Fruit fly (Drosophila melanogaster) whole organism, embryonic: ENCODE measurements around the gene CG17032.

Experiments
- CG11560 ChIP-seq: fragments of 200-800 bp; sonication (Bioruptor generic); IDR thresholded peaks from 3 replicates; pipeline ENCODE4 v1.3.6; 2022; ENCODE audit warnings: missing biosample characterization, missing genetic modification characterization
- CG12391 ChIP-seq: fragments of 200-800 bp; sonication (Bioruptor generic); optimal IDR thresholded peaks from 3 replicates; lab custom pipeline; 2018; ENCODE audit warnings: missing biosample characterization, mild to moderate bottlenecking, missing genetic modification characterization, moderate library complexity
- CG17612 ChIP-seq: fragments of 200-800 bp; sonication (Bioruptor generic); IDR thresholded peaks from 2 replicates; pipeline ENCODE4 v1.3.6; 2022; ENCODE audit warnings: missing biosample characterization, missing genetic modification characterization
- CG18619 ChIP-seq: fragments of 200-800 bp; sonication (Bioruptor generic); optimal IDR thresholded peaks from 3 replicates; lab custom pipeline; 2017; ENCODE audit warnings: missing biosample characterization, mild to moderate bottlenecking, missing genetic modification characterization
- CG2678 ChIP-seq: fragments of 200-800 bp; sonication (Bioruptor generic); optimal IDR thresholded peaks from 3 replicates; lab custom pipeline; 2019; ENCODE audit warnings: missing biosample characterization, mild to moderate bottlenecking, missing genetic modification characterization, moderate library complexity
- CG2712 ChIP-seq: fragments of 200-800 bp; optimal IDR thresholded peaks from 3 replicates; lab custom pipeline; 2019; ENCODE audit warnings: missing biosample characterization, mild to moderate bottlenecking, missing genetic modification characterization, moderate library complexity
- CG2889 ChIP-seq: fragments of 200-800 bp; sonication (Bioruptor generic); IDR thresholded peaks from 3 replicates; pipeline ENCODE4 v1.3.6; 2022; ENCODE audit warnings: missing biosample characterization, missing genetic modification characterization
- CG34224 ChIP-seq: fragments of 200-800 bp; sonication (Bioruptor generic); IDR thresholded peaks from 3 replicates; pipeline ENCODE4 v1.3.6; 2022; ENCODE audit warnings: missing biosample characterization, missing genetic modification characterization; ENCODE audit not compliant: partially characterized antibody
- CG43689 ChIP-seq: fragments of 200-800 bp; sonication (Bioruptor generic); IDR thresholded peaks from 2 replicates; pipeline ENCODE4 v1.3.6; 2022; ENCODE audit warnings: missing biosample characterization, missing genetic modification characterization
- CG4730 ChIP-seq: fragments of 200-800 bp; sonication (Bioruptor generic); IDR thresholded peaks from 2 replicates; pipeline ENCODE4 v1.3.6; 2022; ENCODE audit warnings: missing biosample characterization, missing genetic modification characterization
- CG4854 ChIP-seq: fragments of 200-800 bp; sonication (Bioruptor generic); optimal IDR thresholded peaks from 2 replicates; lab custom pipeline; 2016; ENCODE audit warnings: missing biosample characterization, missing genetic modification characterization, inconsistent platforms
- CG8290 ChIP-seq, 3 experiments: fragments of 200-800 bp; sonication (Bioruptor generic); optimal IDR thresholded peaks; 2 replicates each; lab custom pipeline; 2016 to 2019; ENCODE audit warnings: missing biosample characterization in 3 of 3, missing genetic modification characterization in 3 of 3, mild to moderate bottlenecking in 2 of 3, moderate library complexity in 1 of 3
- CG8388 ChIP-seq: fragments of 200-800 bp; sonication (Bioruptor generic); optimal IDR thresholded peaks from 2 replicates; lab custom pipeline; 2019; ENCODE audit warnings: missing biosample characterization, mild to moderate bottlenecking, missing genetic modification characterization, moderate library complexity
- CTCF ChIP-seq: fragments of 200-800 bp; sonication (Bioruptor generic); optimal IDR thresholded peaks from 2 replicates; lab custom pipeline; 2017; ENCODE audit warnings: missing biosample characterization, mild to moderate bottlenecking, missing genetic modification characterization, moderate library complexity
- CoRest ChIP-seq: fragments of 200-800 bp; sonication (Bioruptor generic); optimal IDR thresholded peaks from 3 replicates; lab custom pipeline; 2018; ENCODE audit warnings: missing biosample characterization, mild to moderate bottlenecking, missing genetic modification characterization, moderate library complexity
- D ChIP-seq, 2 experiments: fragments of 200-800 bp in 1 of 2; fragments of >200 bp in 1 of 2; sonication (Bioruptor generic) in 1 of 2; optimal IDR thresholded peaks; 2 replicates in 1 of 2; 3 replicates in 1 of 2; lab custom pipeline; 2017; ENCODE audit warnings: mild to moderate bottlenecking in 1 of 2, missing biosample characterization in 1 of 2, missing genetic modification characterization in 1 of 2, missing genetic modification reagents in 1 of 2
- Dad ChIP-seq: fragments of 200-800 bp; sonication (Bioruptor generic); optimal IDR thresholded peaks from 3 replicates; lab custom pipeline; 2016; ENCODE audit warnings: missing biosample characterization, missing genetic modification characterization
- Deaf1 ChIP-seq: fragments of 200-800 bp; optimal IDR thresholded peaks from 3 replicates; lab custom pipeline; 2019; ENCODE audit warnings: missing biosample characterization, mild to moderate bottlenecking, missing genetic modification characterization, moderate library complexity
- Dp ChIP-seq: fragments of 200-800 bp; sonication (Bioruptor generic); optimal IDR thresholded peaks from 2 replicates; lab custom pipeline; 2018; ENCODE audit warnings: missing biosample characterization, mild to moderate bottlenecking, missing genetic modification characterization, moderate library complexity
- Fer2 ChIP-seq: fragments of 200-800 bp; sonication (Bioruptor generic); optimal IDR thresholded peaks from 2 replicates; lab custom pipeline; 2018; ENCODE audit warnings: missing biosample characterization, mild to moderate bottlenecking, missing genetic modification characterization, moderate library complexity
- Hey ChIP-seq: fragments of 200-800 bp; sonication (Bioruptor generic); optimal IDR thresholded peaks from 3 replicates; lab custom pipeline; 2018; ENCODE audit warnings: missing biosample characterization, mild to moderate bottlenecking, missing genetic modification characterization
- Hsf ChIP-seq: fragments of 200-800 bp; sonication (Bioruptor generic); optimal IDR thresholded peaks from 3 replicates; lab custom pipeline; 2016; ENCODE audit warnings: missing biosample characterization, missing genetic modification characterization
- Meics ChIP-seq: fragments of 200-800 bp; sonication (Bioruptor generic); optimal IDR thresholded peaks from 2 replicates; lab custom pipeline; 2017; ENCODE audit warnings: missing biosample characterization, mild to moderate bottlenecking, missing genetic modification characterization
- NC2α ChIP-seq: fragments of 200-800 bp; sonication (Bioruptor generic); optimal IDR thresholded peaks from 2 replicates; lab custom pipeline; 2016; ENCODE audit warnings: missing biosample characterization, missing genetic modification characterization
- NFAT ChIP-seq: fragments of 200-800 bp; sonication (Bioruptor generic); IDR thresholded peaks from 2 replicates; pipeline ENCODE4 v1.3.6; 2022; ENCODE audit warnings: missing biosample characterization, missing genetic modification characterization
- Taf1 ChIP-seq: fragments of 200-800 bp; sonication (Bioruptor generic); IDR thresholded peaks from 2 replicates; pipeline ENCODE4 v1.3.6; 2022; ENCODE audit warnings: missing biosample characterization, missing genetic modification characterization
- abd-A ChIP-seq: fragments of 200-800 bp; sonication (Bioruptor generic); optimal IDR thresholded peaks from 3 replicates; lab custom pipeline; 2019; ENCODE audit warnings: missing biosample characterization, mild to moderate bottlenecking, missing genetic modification characterization, moderate library complexity
- ac ChIP-seq: fragments of 200-800 bp; sonication (Bioruptor generic); optimal IDR thresholded peaks from 3 replicates; lab custom pipeline; 2017; ENCODE audit warnings: missing biosample characterization, mild to moderate bottlenecking, missing genetic modification characterization
- amos ChIP-seq: fragments of 200-800 bp; sonication (Bioruptor generic); IDR thresholded peaks from 2 replicates; pipeline ENCODE4 v1.3.6; 2022; ENCODE audit warnings: missing biosample characterization, missing genetic modification characterization; ENCODE audit not compliant: partially characterized antibody
- bbx ChIP-seq: fragments of 200-800 bp; sonication (Bioruptor generic); IDR thresholded peaks from 2 replicates; pipeline ENCODE4 v1.3.6; 2022; ENCODE audit warnings: missing biosample characterization, missing genetic modification characterization; ENCODE audit not compliant: partially characterized antibody
- chif ChIP-seq, 2 experiments: fragments of 200-800 bp; sonication (Bioruptor generic); optimal IDR thresholded peaks; 3 replicates each; lab custom pipeline; 2016; ENCODE audit warnings: missing biosample characterization in 2 of 2, missing genetic modification characterization in 2 of 2
- ci ChIP-seq: fragments of 200-800 bp; sonication (Bioruptor generic); IDR thresholded peaks from 3 replicates; pipeline ENCODE4 v1.3.6; 2022; ENCODE audit warnings: missing biosample characterization, missing genetic modification characterization
- crol ChIP-seq: fragments of 200-800 bp; sonication (Bioruptor generic); IDR thresholded peaks from 2 replicates; pipeline ENCODE4 v1.3.6; 2022; ENCODE audit warnings: missing biosample characterization, missing genetic modification characterization
- eyg ChIP-seq: fragments of 200-800 bp; sonication (Bioruptor generic); optimal IDR thresholded peaks from 3 replicates; lab custom pipeline; 2016; ENCODE audit warnings: missing biosample characterization, missing genetic modification characterization
- fd96Cb ChIP-seq: fragments of 200-800 bp; sonication (Bioruptor generic); optimal IDR thresholded peaks from 2 replicates; lab custom pipeline; 2018; ENCODE audit warnings: missing biosample characterization, mild to moderate bottlenecking, missing genetic modification characterization, moderate library complexity
- ind ChIP-seq: fragments of 200-800 bp; sonication (Bioruptor generic); optimal IDR thresholded peaks from 3 replicates; lab custom pipeline; 2016; ENCODE audit warnings: missing biosample characterization, missing genetic modification characterization
- insv ChIP-seq, 2 experiments: fragments of 200-800 bp; sonication (Bioruptor generic); optimal IDR thresholded peaks; 3 replicates each; lab custom pipeline; 2016 to 2018; ENCODE audit warnings: missing biosample characterization in 2 of 2, missing genetic modification characterization in 2 of 2
- ken ChIP-seq: fragments of 200-800 bp; sonication (Bioruptor generic); IDR thresholded peaks from 3 replicates; pipeline ENCODE4 v1.3.6; 2022; ENCODE audit warnings: missing biosample characterization, missing genetic modification characterization
- nerfin-2 ChIP-seq: fragments of 200-800 bp; sonication (Bioruptor generic); IDR thresholded peaks from 2 replicates; pipeline ENCODE4 v1.3.6; 2022; ENCODE audit warnings: missing biosample characterization, missing genetic modification characterization; ENCODE audit not compliant: partially characterized antibody
- prd ChIP-seq, 3 experiments: fragments of >200 bp in 2 of 3; fragments of 200-800 bp in 1 of 3; sonication (Bioruptor generic) in 1 of 3; optimal IDR thresholded peaks in 2 of 3; IDR thresholded peaks in 1 of 3; 2 replicates in 2 of 3; 3 replicates in 1 of 3; pipeline versions ENCODE4 v1.3.6 to Lab custom; 2017 to 2022; ENCODE audit warnings: missing biosample characterization in 1 of 3, missing genetic modification characterization in 1 of 3
- so ChIP-seq: fragments of 200-800 bp; sonication (Bioruptor generic); IDR thresholded peaks from 3 replicates; pipeline ENCODE4 v1.3.6; 2022; ENCODE audit warnings: missing biosample characterization, missing genetic modification characterization
- sob ChIP-seq: fragments of 200-800 bp; sonication (Bioruptor generic); IDR thresholded peaks from 2 replicates; pipeline ENCODE4 v1.3.6; 2022; ENCODE audit warnings: missing biosample characterization, missing genetic modification characterization
- sqz ChIP-seq: fragments of 200-800 bp; sonication (Bioruptor generic); optimal IDR thresholded peaks from 3 replicates; lab custom pipeline; 2018; ENCODE audit warnings: missing biosample characterization, mild to moderate bottlenecking, missing genetic modification characterization
- stc ChIP-seq: fragments of 200-800 bp; sonication (Bioruptor generic); IDR thresholded peaks from 2 replicates; pipeline ENCODE4 v1.3.6; 2022; ENCODE audit warnings: missing biosample characterization, missing genetic modification characterization
- sug ChIP-seq: fragments of 200-800 bp; optimal IDR thresholded peaks from 2 replicates; lab custom pipeline; 2019; ENCODE audit warnings: missing biosample characterization, mild to moderate bottlenecking, missing genetic modification characterization, moderate library complexity
- tap ChIP-seq: fragments of 200-800 bp; optimal IDR thresholded peaks from 3 replicates; lab custom pipeline; 2019; ENCODE audit warnings: missing biosample characterization, mild to moderate bottlenecking, missing genetic modification characterization, moderate library complexity
- tin ChIP-seq: fragments of 200-800 bp; sonication (Bioruptor generic); optimal IDR thresholded peaks from 3 replicates; lab custom pipeline; 2016; ENCODE audit warnings: missing biosample characterization, missing genetic modification characterization
- ttk ChIP-seq: fragments of 200-800 bp; sonication (Bioruptor generic); IDR thresholded peaks from 2 replicates; pipeline ENCODE4 v2.1.2; 2022; ENCODE audit warnings: missing biosample characterization, missing genetic modification characterization
- usp ChIP-seq: fragments of >200 bp; optimal IDR thresholded peaks from 2 replicates; lab custom pipeline; 2017; ENCODE audit warnings: missing biosample characterization, missing genetic modification characterization

Gene CG17032

DNA sequence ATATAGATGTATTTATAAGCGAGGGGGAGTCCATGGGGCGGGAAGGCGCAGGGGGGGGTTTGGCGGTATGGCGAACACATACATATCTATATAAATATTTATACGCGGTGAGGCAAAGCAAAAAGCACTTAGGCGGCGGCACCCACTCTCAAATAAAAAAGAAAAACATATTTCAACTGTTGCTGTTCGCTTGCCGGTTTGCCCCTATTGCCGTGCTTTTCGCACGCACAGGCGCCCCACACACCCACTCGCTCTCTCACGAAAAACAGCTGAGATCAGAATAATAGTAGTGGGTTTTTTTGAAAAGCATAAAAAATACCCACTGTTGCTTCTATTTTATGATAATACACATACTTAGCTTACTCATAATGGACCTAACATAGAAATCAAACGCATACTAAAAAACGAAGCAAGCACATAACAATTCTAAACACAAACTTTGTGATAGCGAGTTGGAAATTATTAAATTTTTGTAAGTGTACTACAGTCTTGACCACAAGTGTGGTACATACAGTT, 42.6 kb downstream of the CG17032 start (continued):
- TF ChIP-seq usp (GFP tag; lab: Kevin White, UChicago) (no peak), ci (GFP tag; lab: Robert Waterston, UW) (no peak), CG17612 (GFP tag; lab: Robert Waterston, UW) (peak; percentile 48; the same call in 1 of the 2 replicates), ken (GFP tag; lab: Robert Waterston, UW) (no peak), Hey (tag; lab: Kevin White, UChicago) (peak; percentile 48), tin (peak; percentile 59), Deaf1 (tag; lab: Kevin White, UChicago) (peak; percentile 52), tap (tag; lab: Kevin White, UChicago) (peak; percentile 58), CG4854 (GFP tag; lab: Kevin White, UChicago) (peak; percentile 62), Fer2 (tag; lab: Kevin White, UChicago) (peak; percentile 21), CG18619 (GFP tag; lab: Kevin White, UChicago) (peak; percentile 80), CG8290 (GFP tag; optimal IDR thresholded peaks at IDR 0.05; lab: Kevin White, UChicago) (no peak), CG8290 (tag; optimal IDR thresholded peaks at IDR 0.05; lab: Kevin White, UChicago) (peak in 1 of 2 experiments; percentile 71), CG2678 (peak; percentile 92), NC2α (GFP tag; lab: Kevin White, UChicago) (no peak), Taf1 (0 out of 2 replicates have a peak, but pooled peaks have one; percentile 20), sug (tag; lab: Kevin White, UChicago) (peak; percentile 86), sqz (GFP tag; lab: Kevin White, UChicago) (peak; percentile 35), Meics (peak; percentile 84), ac (GFP tag; lab: Kevin White, UChicago) (no peak), stc (GFP tag; lab: Robert Waterston, UW) (peak; percentile 66), bbx (GFP tag; lab: Robert Waterston, UW) (no peak), CG43689 (GFP tag; lab: Robert Waterston, UW) (no peak), CG4730 (GFP tag; lab: Robert Waterston, UW) (peak; percentile 46; the same call in 1 of the 2 replicates), chif (GFP tag; optimal IDR thresholded peaks at IDR 0.05; lab: Kevin White, UChicago) (peak; percentile 47 to 55), CTCF (no peak), Dp (GFP tag; lab: Kevin White, UChicago) (no peak), so (GFP tag; lab: Robert Waterston, UW) (peak; percentile 69; the same call in 1 of the 3 replicates), CG34224 (GFP tag; lab: Robert Waterston, UW) (peak; percentile 47; the same call in 1 of the 3 replicates), abd-A (tag; lab: Kevin White, UChicago) (peak; percentile 94), CG2712 (peak; percentile 68), ind (GFP tag; lab: Kevin White, UChicago) (peak; percentile 79), nerfin-2 (GFP tag; lab: Robert Waterston, UW) (no peak), NFAT (GFP tag; lab: Robert Waterston, UW) (no peak), CG2889 (GFP tag; lab: Robert Waterston, UW) (peak; percentile 52; the same call in 1 of the 3 replicates), D (optimal IDR thresholded peaks at IDR 0.05; lab: Kevin White, UChicago) (no peak), D (GFP tag; optimal IDR thresholded peaks at IDR 0.05; lab: Kevin White, UChicago) (peak; percentile 23), amos (no peak), prd (optimal IDR thresholded peaks at IDR 0.05; lab: Kevin White, UChicago) (no peak), prd (GFP tag; IDR thresholded peaks at IDR 0.05; lab: Robert Waterston, UW) (peak; percentile 61), fd96Cb (tag; lab: Kevin White, UChicago) (peak; percentile 55), Dad (GFP tag; lab: Kevin White, UChicago) (peak; percentile 38), sob (GFP tag; lab: Robert Waterston, UW) (peak; percentile 79), eyg (GFP tag; lab: Kevin White, UChicago) (peak; percentile 70), CG12391 (tag; lab: Kevin White, UChicago) (peak; percentile 72), CoRest (peak; percentile 83), ttk (no peak), CG8388 (peak; percentile 49), CG11560 (tag; lab: Robert Waterston, UW) (no peak), crol (GFP tag; lab: Robert Waterston, UW) (peak; percentile 95), insv (GFP tag; optimal IDR thresholded peaks at IDR 0.05; lab: Kevin White, UChicago) (peak in 1 of 2 experiments; percentile 45), Hsf (GFP tag; lab: Kevin White, UChicago) (peak; percentile 78)
